Fruit fly (Drosophila melanogaster) whole organism, embryonic: ENCODE data around the gene Bdp1.

Experiments used
- Atf3 ChIP-seq: fragments of 200-800 bp; sonication (Bioruptor generic); optimal IDR thresholded peaks from 3 replicates; lab custom pipeline; 2016; ENCODE audit warnings: missing biosample characterization, missing genetic modification characterization
- B-H2 ChIP-seq: fragments of 200-800 bp; sonication (Bioruptor generic); optimal IDR thresholded peaks from 2 replicates; lab custom pipeline; 2018; ENCODE audit warnings: missing biosample characterization, mild to moderate bottlenecking, missing genetic modification characterization
- CG10267 ChIP-seq: fragments of 200-800 bp; sonication (Bioruptor generic); optimal IDR thresholded peaks from 2 replicates; lab custom pipeline; 2018; ENCODE audit warnings: missing biosample characterization, mild to moderate bottlenecking, missing genetic modification characterization, moderate library complexity
- CG10979 ChIP-seq: fragments of 200-800 bp; sonication (Bioruptor generic); optimal IDR thresholded peaks from 2 replicates; lab custom pipeline; 2018; ENCODE audit warnings: missing biosample characterization, mild to moderate bottlenecking, missing genetic modification characterization, moderate library complexity
- CG11695 ChIP-seq: fragments of 200-800 bp; sonication (Bioruptor generic); IDR thresholded peaks from 3 replicates; pipeline ENCODE4 v1.3.6; 2022; ENCODE audit warnings: missing biosample characterization, missing genetic modification characterization
- CG1233 ChIP-seq: fragments of 200-800 bp; sonication (Bioruptor generic); optimal IDR thresholded peaks from 4 replicates; lab custom pipeline; 2018; ENCODE audit warnings: missing biosample characterization, mild to moderate bottlenecking, missing genetic modification characterization
- CG13624 ChIP-seq: fragments of 200-800 bp; sonication (Bioruptor generic); optimal IDR thresholded peaks from 2 replicates; lab custom pipeline; 2016; ENCODE audit warnings: missing biosample characterization, missing genetic modification characterization
- CG14710 ChIP-seq: fragments of 200-800 bp; sonication (Bioruptor generic); optimal IDR thresholded peaks from 3 replicates; lab custom pipeline; 2019; ENCODE audit warnings: missing biosample characterization, mild to moderate bottlenecking, missing genetic modification characterization, moderate library complexity
- CG1603 ChIP-seq: fragments of 200-800 bp; sonication (Bioruptor generic); optimal IDR thresholded peaks from 2 replicates; lab custom pipeline; 2019; ENCODE audit warnings: missing biosample characterization, mild to moderate bottlenecking, missing genetic modification characterization, moderate library complexity
- CG16863 ChIP-seq: fragments of 200-800 bp; sonication (Bioruptor generic); optimal IDR thresholded peaks from 3 replicates; lab custom pipeline; 2016; ENCODE audit warnings: missing biosample characterization, missing genetic modification characterization
- CG18476 ChIP-seq: fragments of 200-800 bp; sonication (Bioruptor generic); optimal IDR thresholded peaks from 2 replicates; lab custom pipeline; 2016; ENCODE audit warnings: missing biosample characterization, mild to moderate bottlenecking, missing genetic modification characterization
- CG3281 ChIP-seq: fragments of 200-800 bp; sonication (Bioruptor generic); optimal IDR thresholded peaks from 3 replicates; lab custom pipeline; 2017; ENCODE audit warnings: missing biosample characterization, mild to moderate bottlenecking, missing genetic modification characterization
- CG34376 ChIP-seq: fragments of 200-800 bp; sonication (Bioruptor generic); optimal IDR thresholded peaks from 2 replicates; lab custom pipeline; 2018; ENCODE audit warnings: missing biosample characterization, mild to moderate bottlenecking, missing genetic modification characterization
- CG3838 ChIP-seq: fragments of 200-800 bp; sonication (Bioruptor generic); optimal IDR thresholded peaks from 3 replicates; lab custom pipeline; 2016; ENCODE audit warnings: missing biosample characterization, missing genetic modification characterization
- CG4820 ChIP-seq: fragments of 200-800 bp; sonication (Bioruptor generic); optimal IDR thresholded peaks from 3 replicates; lab custom pipeline; 2016; ENCODE audit warnings: missing biosample characterization, missing genetic modification characterization
- CG6654 ChIP-seq: fragments of 200-800 bp; sonication (Bioruptor generic); optimal IDR thresholded peaks from 2 replicates; lab custom pipeline; 2017; ENCODE audit warnings: missing biosample characterization, mild to moderate bottlenecking, missing genetic modification characterization
- CG6813 ChIP-seq: fragments of 200-800 bp; sonication (Bioruptor generic); optimal IDR thresholded peaks from 2 replicates; lab custom pipeline; 2017; ENCODE audit warnings: missing biosample characterization, missing genetic modification characterization, mild to moderate bottlenecking, moderate library complexity, missing genetic modification reagents
- CG8924 ChIP-seq: fragments of 200-800 bp; optimal IDR thresholded peaks from 3 replicates; lab custom pipeline; 2019; ENCODE audit warnings: missing biosample characterization, mild to moderate bottlenecking, missing genetic modification characterization, moderate library complexity
- Dad ChIP-seq: fragments of 200-800 bp; sonication (Bioruptor generic); optimal IDR thresholded peaks from 3 replicates; lab custom pipeline; 2016; ENCODE audit warnings: missing biosample characterization, missing genetic modification characterization
- E2f2 ChIP-seq: fragments of 200-800 bp; sonication (Bioruptor generic); IDR thresholded peaks from 2 replicates; pipeline ENCODE4 v1.3.6; 2022; ENCODE audit warnings: missing biosample characterization, missing genetic modification characterization
- Hand ChIP-seq: fragments of 200-800 bp; sonication (Bioruptor generic); optimal IDR thresholded peaks from 2 replicates; lab custom pipeline; 2017; ENCODE audit warnings: mild to moderate bottlenecking, missing biosample characterization, missing genetic modification reagents, missing genetic modification characterization
- Mrtf ChIP-seq: fragments of 200-800 bp; sonication (Bioruptor generic); IDR thresholded peaks from 3 replicates; pipeline ENCODE4 v1.3.6; 2022; ENCODE audit warnings: missing biosample characterization, missing genetic modification characterization
- Myb ChIP-seq: fragments of 200-800 bp; sonication (Bioruptor generic); optimal IDR thresholded peaks from 2 replicates; lab custom pipeline; 2016; ENCODE audit warnings: missing biosample characterization, missing genetic modification characterization
- Neu2 ChIP-seq: fragments of 200-800 bp; sonication (Bioruptor generic); optimal IDR thresholded peaks from 3 replicates; lab custom pipeline; 2016; ENCODE audit warnings: missing biosample characterization, missing genetic modification characterization, borderline replicate concordance
- Nf-YC ChIP-seq: fragments of 200-800 bp; optimal IDR thresholded peaks from 3 replicates; lab custom pipeline; 2019; ENCODE audit warnings: missing biosample characterization, mild to moderate bottlenecking, missing genetic modification characterization, moderate library complexity
- PHDP ChIP-seq: fragments of 200-800 bp; sonication (Bioruptor generic); optimal IDR thresholded peaks from 3 replicates; lab custom pipeline; 2018; ENCODE audit warnings: missing biosample characterization, mild to moderate bottlenecking, missing genetic modification characterization, moderate library complexity
- Ravus ChIP-seq: fragments of 200-800 bp; sonication (Bioruptor generic); IDR thresholded peaks from 2 replicates; pipeline ENCODE4 v1.3.6; 2022; ENCODE audit warnings: missing biosample characterization, missing genetic modification characterization
- Scr ChIP-seq: fragments of 200-800 bp; sonication (Bioruptor generic); IDR thresholded peaks from 2 replicates; pipeline ENCODE4 v1.3.6; 2022; ENCODE audit warnings: missing biosample characterization, missing genetic modification characterization; ENCODE audit not compliant: partially characterized antibody
- Sry-β ChIP-seq: fragments of 200-800 bp; sonication (Bioruptor generic); optimal IDR thresholded peaks from 2 replicates; lab custom pipeline; 2018; ENCODE audit warnings: missing biosample characterization, mild to moderate bottlenecking, missing genetic modification characterization, moderate library complexity
- Sry-δ ChIP-seq: fragments of 200-800 bp; sonication (Bioruptor generic); optimal IDR thresholded peaks from 2 replicates; lab custom pipeline; 2016; ENCODE audit warnings: missing biosample characterization, missing genetic modification characterization
- bab2 ChIP-seq: fragments of 200-800 bp; sonication (Bioruptor generic); optimal IDR thresholded peaks from 2 replicates; lab custom pipeline; 2016; ENCODE audit warnings: missing biosample characterization, missing genetic modification characterization
- bcd ChIP-seq: fragments of 200-800 bp; sonication (Bioruptor generic); optimal IDR thresholded peaks from 2 replicates; lab custom pipeline; 2017; ENCODE audit warnings: missing biosample characterization, mild to moderate bottlenecking, missing genetic modification characterization
- caup ChIP-seq: fragments of 200-800 bp; sonication (Bioruptor generic); optimal IDR thresholded peaks from 3 replicates; lab custom pipeline; 2017; ENCODE audit warnings: missing biosample characterization, mild to moderate bottlenecking, missing genetic modification characterization, moderate library complexity; ENCODE audit not compliant: severe bottlenecking
- cwo ChIP-seq: fragments of 200-800 bp; sonication (Bioruptor generic); optimal IDR thresholded peaks from 3 replicates; lab custom pipeline; 2017; ENCODE audit warnings: missing biosample characterization, missing genetic modification characterization, mild to moderate bottlenecking, moderate library complexity, missing genetic modification reagents
- dpn ChIP-seq, 2 experiments: fragments of 200-800 bp; sonication (Bioruptor generic); optimal IDR thresholded peaks; 3 replicates each; lab custom pipeline; 2016; ENCODE audit warnings: missing biosample characterization in 2 of 2, missing genetic modification characterization in 2 of 2
- dysf ChIP-seq: fragments of 200-800 bp; sonication (Bioruptor generic); IDR thresholded peaks from 3 replicates; pipeline ENCODE4 v1.3.6; 2022; ENCODE audit warnings: missing biosample characterization, missing genetic modification characterization
- hb ChIP-seq: fragments of 200-800 bp; sonication (Bioruptor generic); IDR thresholded peaks from 3 replicates; pipeline ENCODE4 v1.3.6; 2022; ENCODE audit warnings: missing biosample characterization, missing genetic modification characterization; ENCODE audit not compliant: partially characterized antibody
- hbn ChIP-seq: fragments of 200-800 bp; sonication (Bioruptor generic); IDR thresholded peaks from 2 replicates; pipeline ENCODE4 v1.3.6; 2022; ENCODE audit warnings: missing biosample characterization, missing genetic modification characterization; ENCODE audit not compliant: partially characterized antibody
- lab ChIP-seq: fragments of 200-800 bp; sonication (Bioruptor generic); optimal IDR thresholded peaks from 3 replicates; lab custom pipeline; 2017; ENCODE audit warnings: missing biosample characterization, missing genetic modification characterization, mild to moderate bottlenecking, moderate library complexity, missing genetic modification reagents
- nmo ChIP-seq: fragments of 200-800 bp; sonication (Bioruptor generic); optimal IDR thresholded peaks from 2 replicates; lab custom pipeline; 2018; ENCODE audit warnings: missing biosample characterization, mild to moderate bottlenecking, missing genetic modification characterization, moderate library complexity
- pum ChIP-seq: fragments of 200-800 bp; sonication (Bioruptor generic); optimal IDR thresholded peaks from 2 replicates; lab custom pipeline; 2016; ENCODE audit warnings: missing biosample characterization, missing genetic modification characterization
- pzg ChIP-seq: fragments of 200-800 bp; sonication (Bioruptor generic); optimal IDR thresholded peaks from 3 replicates; lab custom pipeline; 2018; ENCODE audit warnings: missing biosample characterization, mild to moderate bottlenecking, missing genetic modification characterization, moderate library complexity
- repo ChIP-seq: fragments of 200-800 bp; sonication (Bioruptor generic); optimal IDR thresholded peaks from 2 replicates; lab custom pipeline; 2016; ENCODE audit warnings: missing biosample characterization, missing genetic modification characterization
- sens ChIP-seq: fragments of 200-800 bp; sonication (Bioruptor generic); peaks from one replicate; lab custom pipeline; 2016; ENCODE audit warnings: missing biosample characterization, missing genetic modification characterization
- sim ChIP-seq: fragments of 200-800 bp; sonication (Bioruptor generic); IDR thresholded peaks from 2 replicates; pipeline ENCODE4 v1.3.6; 2022; ENCODE audit warnings: missing biosample characterization, missing genetic modification characterization
- sisA ChIP-seq: fragments of 200-800 bp; sonication (Bioruptor generic); IDR thresholded peaks from 2 replicates; pipeline ENCODE4 v1.3.6; 2022; ENCODE audit warnings: missing biosample characterization, missing genetic modification characterization
- stwl ChIP-seq: fragments of 200-800 bp; sonication (Bioruptor generic); optimal IDR thresholded peaks from 3 replicates; lab custom pipeline; 2018; ENCODE audit warnings: missing biosample characterization, mild to moderate bottlenecking, missing genetic modification characterization, moderate library complexity
- tup ChIP-seq: fragments of 200-800 bp; sonication (Bioruptor generic); optimal IDR thresholded peaks from 2 replicates; lab custom pipeline; 2016; ENCODE audit warnings: missing biosample characterization, mild to moderate bottlenecking, missing genetic modification characterization, moderate library complexity
- zen ChIP-seq: fragments of 200-800 bp; sonication (Bioruptor generic); optimal IDR thresholded peaks from 3 replicates; lab custom pipeline; 2018; ENCODE audit warnings: missing biosample characterization, mild to moderate bottlenecking, missing genetic modification characterization, moderate library complexity
- zfh1 ChIP-seq: fragments of 200-800 bp; sonication (Bioruptor generic); IDR thresholded peaks from 3 replicates; pipeline ENCODE4 v1.3.6; 2022; ENCODE audit warnings: missing biosample characterization, missing genetic modification characterization

The Bdp1 gene

dm6 chr2L:13370762-13371161 lies 2.9 kb downstream of the Bdp1 start, which contains the start of gene ND-B22 (continued):
- TF ChIP-seq dysf (GFP tag; lab: Robert Waterston, UW) (0 out of 3 replicates have a peak, but pooled peaks have one; percentile 5), pzg (GFP tag; lab: Kevin White, UChicago) (peak; percentile 76), bcd (peak; percentile 37), CG3281 (GFP tag; lab: Kevin White, UChicago) (peak; percentile 56), nmo (peak; percentile 39), B-H2 (GFP tag; lab: Kevin White, UChicago) (peak; percentile 88), Sry-δ (GFP tag; lab: Kevin White, UChicago) (peak; percentile 10), hb (0 out of 3 replicates have a peak, but pooled peaks have one; percentile 28), sisA (GFP tag; lab: Robert Waterston, UW) (no peak), Atf3 (GFP tag; lab: Kevin White, UChicago) (no peak), Nf-YC (tag; lab: Kevin White, UChicago) (peak; percentile 47), Mrtf (GFP tag; lab: Robert Waterston, UW) (no peak), stwl (tag; lab: Kevin White, UChicago) (peak; percentile 96), CG18476 (GFP tag; lab: Kevin White, UChicago) (peak; percentile 1), Sry-β (GFP tag; lab: Kevin White, UChicago) (no peak), CG14710 (tag; lab: Kevin White, UChicago) (peak; percentile 42), cwo (no peak), pum (GFP tag; lab: Kevin White, UChicago) (peak; percentile 26), CG1233 (GFP tag; lab: Kevin White, UChicago) (peak; percentile 39), hbn (GFP tag; lab: Robert Waterston, UW) (peak; percentile 37; the same call in 1 of the 2 replicates), zfh1 (GFP tag; lab: Robert Waterston, UW) (peak; percentile 66), dpn (GFP tag; optimal IDR thresholded peaks at IDR 0.05; lab: Kevin White, UChicago) (peak; percentile 38 to 51), Hand (GFP tag; lab: Kevin White, UChicago) (no peak), E2f2 (GFP tag; lab: Robert Waterston, UW) (peak; percentile 93), sim (GFP tag; lab: Robert Waterston, UW) (no peak), PHDP (tag; lab: Kevin White, UChicago) (peak; percentile 24), CG10979 (peak; percentile 22), lab (GFP tag; lab: Kevin White, UChicago) (peak; percentile 57), CG34376 (peak; percentile 33), CG13624 (GFP tag; lab: Kevin White, UChicago) (peak; percentile 17), caup (GFP tag; lab: Kevin White, UChicago) (peak; percentile 69), zen (tag; lab: Kevin White, UChicago) (peak; percentile 12), CG1603 (tag; lab: Kevin White, UChicago) (peak; percentile 46), CG8924 (tag; lab: Kevin White, UChicago) (peak; percentile 32), repo (GFP tag; lab: Kevin White, UChicago) (peak; percentile 8), CG6813 (GFP tag; lab: Kevin White, UChicago) (no peak), CG3838 (GFP tag; lab: Kevin White, UChicago) (no peak), sens (GFP tag; lab: Kevin White, UChicago) (peak; percentile 64), Neu2 (GFP tag; lab: Kevin White, UChicago) (no peak), Ravus (GFP tag; lab: Robert Waterston, UW) (no peak), bab2 (GFP tag; lab: Kevin White, UChicago) (peak; percentile 6), Scr (GFP tag; lab: Robert Waterston, UW) (0 out of 2 replicates have a peak, but pooled peaks have one; percentile 25), CG4820 (GFP tag; lab: Kevin White, UChicago) (peak; percentile 39), Dad (GFP tag; lab: Kevin White, UChicago) (peak; percentile 50), Myb (peak; percentile 73), tup (GFP tag; lab: Kevin White, UChicago) (peak; percentile 5), CG10267 (tag; lab: Kevin White, UChicago) (peak; percentile 93), CG11695 (GFP tag; lab: Robert Waterston, UW) (no peak), CG6654 (GFP tag; lab: Kevin White, UChicago) (no peak), CG16863 (GFP tag; lab: Kevin White, UChicago) (no peak)
